Fruit fly (Drosophila melanogaster): ENCODE results near the gene ppk5.

Gene ppk5

dm6 chr3L:21507955-21508354 lies 26.5 kb upstream of the ppk5 start (continued):
- TF ChIP-seq Pdp1 (GFP tag; optimal IDR thresholded peaks at IDR 0.05) = peak in 1 of 2 experiments; percentile 5

dm6 chr3L:21508621-21509020 lies 25.8 kb upstream of the ppk5 start:
- no peak for TF ChIP-seq bsh (GFP tag; optimal IDR thresholded peaks at IDR 0.05)
- TF ChIP-seq Med (GFP tag) = peak; percentile 67

dm6 chr3L:21509488-21510122 lies 24.9 kb upstream of the ppk5 start:
- TF ChIP-seq CG8388 (GFP tag; optimal IDR thresholded peaks at IDR 0.05) (peak; percentile 46), pfk (GFP tag; optimal IDR thresholded peaks at IDR 0.05) (no peak), Lhr (GFP tag; optimal IDR thresholded peaks at IDR 0.05) (no peak), CG2678 (tag; optimal IDR thresholded peaks at IDR 0.05) (peak; percentile 50), CG15269 (tag; optimal IDR thresholded peaks at IDR 0.05) (peak; percentile 53), pum (GFP tag; optimal IDR thresholded peaks at IDR 0.05) (peak; percentile 8), gcm2 (GFP tag; optimal IDR thresholded peaks at IDR 0.05) (no peak), Dad (GFP tag; optimal IDR thresholded peaks at IDR 0.05) (no peak), tx (GFP tag; optimal IDR thresholded peaks at IDR 0.05) (no peak), croc (GFP tag; conservative IDR thresholded peaks at IDR 0.05) (no peak), gcm (GFP tag; optimal IDR thresholded peaks at IDR 0.05) (no peak), slbo (GFP tag; IDR thresholded peaks at IDR 0.05) (peak; percentile 57), her (GFP tag; optimal IDR thresholded peaks at IDR 0.05) (peak; percentile 39), BtbVII (GFP tag; optimal IDR thresholded peaks at IDR 0.05) (peak; percentile 53), sim (GFP tag; IDR thresholded peaks at IDR 0.05) (0 out of 2 replicates have a peak, but pooled peaks have one; percentile 35), Hr39 (optimal IDR thresholded peaks at IDR 0.05) (no peak), sima (GFP tag; optimal IDR thresholded peaks at IDR 0.05) (no peak), Fer3 (tag; optimal IDR thresholded peaks at IDR 0.05) (peak; percentile 9), CG11085 (GFP tag; IDR thresholded peaks at IDR 0.05) (no peak), unpg (GFP tag; optimal IDR thresholded peaks at IDR 0.05) (peak; percentile 52), Myb (GFP tag; optimal IDR thresholded peaks at IDR 0.05) (no peak), Sox102F (GFP tag; optimal IDR thresholded peaks at IDR 0.05) (peak; percentile 44), CG15514 (GFP tag; optimal IDR thresholded peaks at IDR 0.05) (peak; percentile 1), Dbx (GFP tag; IDR thresholded peaks at IDR 0.05) (0 out of 3 replicates have a peak, but pooled peaks have one; percentile 24), kay (GFP tag; optimal IDR thresholded peaks at IDR 0.05) (no peak), CG9797 (GFP tag; optimal IDR thresholded peaks at IDR 0.05) (no peak), CG7987 (GFP tag; optimal IDR thresholded peaks at IDR 0.05) (no peak), sqz (GFP tag; optimal IDR thresholded peaks at IDR 0.05) (no peak), dmrt99B (tag; optimal IDR thresholded peaks at IDR 0.05) (peak; percentile 50), gsb (GFP tag; IDR thresholded peaks at IDR 0.05) (no peak), ftz-f1 (GFP tag; optimal IDR thresholded peaks at IDR 0.05) (no peak), CG2199 (GFP tag; IDR thresholded peaks at IDR 0.05) (no peak), luna (GFP tag; optimal IDR thresholded peaks at IDR 0.05) (no peak), B-H1 (GFP tag; IDR thresholded peaks at IDR 0.05) (no peak), CG43689 (GFP tag; IDR thresholded peaks at IDR 0.05) (no peak), dpn (GFP tag; optimal IDR thresholded peaks at IDR 0.05) (peak; percentile 29), pita (GFP tag; optimal IDR thresholded peaks at IDR 0.05) (no peak), corto (GFP tag; optimal IDR thresholded peaks at IDR 0.05) (no peak), Nf-YA (GFP tag; IDR thresholded peaks at IDR 0.05) (no peak), CG8478 (optimal IDR thresholded peaks at IDR 0.05) (no peak), Atf6 (GFP tag; IDR thresholded peaks at IDR 0.05) (0 out of 2 replicates have a peak, but pooled peaks have one; percentile 18), CG42726 (GFP tag; IDR thresholded peaks at IDR 0.05; ENCODE audit: partially characterized antibody) (no peak), bigmax (GFP tag; optimal IDR thresholded peaks at IDR 0.05) (no peak), CG14860 (GFP tag; IDR thresholded peaks at IDR 0.05; ENCODE audit: partially characterized antibody) (no peak)

Data from whole organism, embryonic.